Worm (Caenorhabditis elegans) whole organism, late embryonic: Measurements from ENCODE around the gene M02A10.1.

Source experiments
- ceh-18 ChIP-seq: sonication (generic microtip); optimal IDR thresholded peaks from 2 replicates; lab custom pipeline; 2016; ENCODE audit warnings: missing genetic modification characterization, missing compliant biosample characterization
- hlh-30 ChIP-seq: sonication (generic microtip); optimal IDR thresholded peaks from 2 replicates; lab custom pipeline; 2017; ENCODE audit warnings: antibody characterized with exemption, missing genetic modification characterization, missing compliant biosample characterization; ENCODE audit not compliant: insufficient read depth
- nhr-11 ChIP-seq: fragments of 150-350 bp; optimal IDR thresholded peaks from 2 replicates; lab custom pipeline; 2014; ENCODE audit warnings: missing biosample characterization, missing genetic modification characterization
- pha-4 ChIP-seq: fragments of 150-350 bp; optimal IDR thresholded peaks from 2 replicates; lab custom pipeline; 2018; ENCODE audit warnings: missing biosample characterization, missing genetic modification reagents, missing genetic modification characterization
- unc-42 ChIP-seq: sonication (generic microtip); optimal IDR thresholded peaks from 2 replicates; lab custom pipeline; 2016; ENCODE audit warnings: missing genotype, missing genetic modification characterization, missing compliant biosample characterization

- TF ChIP-seq nhr-11 (tag; lab: Kevin White, UChicago) (no peak), ceh-18 (tag; lab: Kevin White, UChicago) (no peak), pha-4 (tag; lab: Kevin White, UChicago) (no peak), hlh-30 (tag; lab: Kevin White, UChicago) (no peak), unc-42 (tag; lab: Kevin White, UChicago) (no peak)
Measured at ce11 chrX:681413-681812, 25.2 kb upstream of the M02A10.1 start.
